Worm (Caenorhabditis elegans): ENCODE results near the gene F40G12.9.

DNA sequence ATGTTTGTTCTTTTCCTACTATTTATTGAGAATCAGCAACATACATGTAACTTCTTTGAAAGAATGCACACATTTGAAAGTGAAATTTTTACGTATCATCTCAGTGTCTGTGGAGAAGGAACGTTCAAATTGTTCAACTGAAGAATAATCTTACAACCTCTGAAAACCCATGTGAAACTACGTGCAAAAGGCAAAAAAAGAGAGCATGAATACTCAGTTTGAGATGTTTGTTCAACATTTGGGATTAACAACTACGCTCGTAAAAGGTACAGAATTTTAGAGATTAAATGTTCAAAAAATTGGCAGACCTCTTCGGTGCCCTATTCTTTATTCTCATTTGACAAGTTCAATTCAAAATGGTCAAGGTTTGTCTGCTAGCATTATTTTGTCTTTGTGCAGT, 30.4 kb upstream of the F40G12.9 start, which contains the start of gene K02E11.5:
- TF ChIP-seq unc-62 (GFP tag; optimal IDR thresholded peaks at IDR 0.05) (no peak), elt-3 (tag; optimal IDR thresholded peaks at IDR 0.05) (no peak), nhr-12 (tag; optimal IDR thresholded peaks at IDR 0.05) (no peak), snu-23 (GFP tag; optimal IDR thresholded peaks at IDR 0.05) (no peak), tbx-2 (tag; optimal IDR thresholded peaks at IDR 0.05) (no peak), fkh-10 (GFP tag; optimal IDR thresholded peaks at IDR 0.05) (no peak)

All from whole organism, L1 larva.